Worm (Caenorhabditis elegans) whole organism, mixed stage, embryonic: Measurements from ENCODE around the gene sax-2.

Experiments used
- bed-3 ChIP-seq: fragments of 200-800 bp; sonication (Bioruptor generic); optimal IDR thresholded peaks from 3 replicates; lab custom pipeline; 2018; ENCODE audit warnings: mild to moderate bottlenecking, missing genetic modification characterization, moderate library complexity, missing compliant biosample characterization
- blmp-1 ChIP-seq: fragments of 150-350 bp; optimal IDR thresholded peaks from 2 replicates; lab custom pipeline; 2014; ENCODE audit warnings: missing biosample characterization, missing genetic modification characterization
- ceh-83 ChIP-seq: fragments of 200-800 bp; sonication (Bioruptor generic); optimal IDR thresholded peaks from 2 replicates; lab custom pipeline; 2018; ENCODE audit warnings: mild to moderate bottlenecking, missing genetic modification characterization, missing compliant biosample characterization
- ces-1 ChIP-seq: fragments of 150-350 bp; optimal IDR thresholded peaks from 2 replicates; lab custom pipeline; 2014; ENCODE audit warnings: missing biosample characterization, missing genetic modification reagents, missing genetic modification characterization
- drap-1 ChIP-seq: fragments of 200-800 bp; sonication (Bioruptor generic); optimal IDR thresholded peaks from 3 replicates; lab custom pipeline; 2018; ENCODE audit warnings: mild to moderate bottlenecking, missing genetic modification characterization, missing compliant biosample characterization
- elt-1 ChIP-seq: sonication (generic microtip); optimal IDR thresholded peaks from 2 replicates; lab custom pipeline; 2017; ENCODE audit warnings: missing genetic modification characterization, mild to moderate bottlenecking, missing compliant biosample characterization, antibody characterized with exemption, moderate library complexity, borderline replicate concordance; ENCODE audit not compliant: insufficient read depth
- elt-3 ChIP-seq: fragments of 150-350 bp; optimal IDR thresholded peaks from 2 replicates; lab custom pipeline; 2014; ENCODE audit warnings: missing biosample characterization, missing genetic modification characterization
- flh-1 ChIP-seq: fragments of 200-800 bp; sonication (Bioruptor generic); optimal IDR thresholded peaks from 2 replicates; lab custom pipeline; 2018; ENCODE audit warnings: mild to moderate bottlenecking, missing genetic modification characterization, moderate library complexity, missing compliant biosample characterization
- ham-2 ChIP-seq: fragments of 200-800 bp; sonication (Bioruptor generic); optimal IDR thresholded peaks from 2 replicates; lab custom pipeline; 2018; ENCODE audit warnings: mild to moderate bottlenecking, missing genetic modification characterization, missing compliant biosample characterization
- hlh-1 ChIP-seq: fragments of 150-350 bp; optimal IDR thresholded peaks from 2 replicates; lab custom pipeline; 2014; ENCODE audit warnings: missing biosample characterization, missing genetic modification reagents, missing genetic modification characterization
- lin-13 ChIP-seq: fragments of 150-350 bp; optimal IDR thresholded peaks from 2 replicates; lab custom pipeline; 2014; ENCODE audit warnings: missing biosample characterization, missing genetic modification characterization
- lin-32 ChIP-seq: fragments of 200-800 bp; sonication (Bioruptor generic); optimal IDR thresholded peaks from 2 replicates; lab custom pipeline; 2018; ENCODE audit warnings: mild to moderate bottlenecking, missing genetic modification characterization, missing compliant biosample characterization
- mab-5 ChIP-seq: fragments of 150-350 bp; optimal IDR thresholded peaks from 2 replicates; lab custom pipeline; 2014; ENCODE audit warnings: missing biosample characterization, missing genetic modification characterization
- mep-1 ChIP-seq: fragments of 150-350 bp; optimal IDR thresholded peaks from 2 replicates; lab custom pipeline; 2017; ENCODE audit warnings: missing biosample characterization, missing genetic modification reagents, missing genetic modification characterization, inconsistent platforms
- mls-2 ChIP-seq: sonication (generic microtip); optimal IDR thresholded peaks from 2 replicates; lab custom pipeline; 2016; ENCODE audit warnings: mild to moderate bottlenecking, missing genetic modification characterization, moderate library complexity, missing compliant biosample characterization
- nhr-12 ChIP-seq: fragments of 150-350 bp; optimal IDR thresholded peaks from 2 replicates; lab custom pipeline; 2014; ENCODE audit warnings: missing biosample characterization, missing genetic modification characterization
- sem-2 ChIP-seq: fragments of 200-800 bp; sonication (Bioruptor generic); optimal IDR thresholded peaks from 2 replicates; lab custom pipeline; 2018; ENCODE audit warnings: mild to moderate bottlenecking, missing genetic modification characterization, missing compliant biosample characterization
- tbx-8 ChIP-seq: fragments of 200-800 bp; sonication (Bioruptor generic); optimal IDR thresholded peaks from 2 replicates; lab custom pipeline; 2018; ENCODE audit warnings: mild to moderate bottlenecking, missing genetic modification characterization, moderate library complexity, missing compliant biosample characterization
- unc-120 ChIP-seq: sonication (generic microtip); optimal IDR thresholded peaks from 2 replicates; lab custom pipeline; 2017; ENCODE audit warnings: missing genetic modification characterization, missing compliant biosample characterization; ENCODE audit not compliant: poor library complexity, severe bottlenecking
- unc-39 ChIP-seq: fragments of 150-350 bp; optimal IDR thresholded peaks from 2 replicates; lab custom pipeline; 2014; ENCODE audit warnings: missing biosample characterization, missing genetic modification characterization
- unc-62 ChIP-seq: fragments of 150-350 bp; optimal IDR thresholded peaks from 2 replicates; lab custom pipeline; 2014; ENCODE audit warnings: missing biosample characterization, missing genetic modification reagents, missing genetic modification characterization
- zip-8 ChIP-seq: fragments of 150-350 bp; optimal IDR thresholded peaks from 2 replicates; lab custom pipeline; 2014; ENCODE audit warnings: missing biosample characterization, missing genetic modification characterization

sax-2 gene

ce11 chrIII:5172470-5172869, 63.0 kb downstream of the sax-2 start, which contains the start of gene K10D2.5 (continued):
- TF ChIP-seq ham-2 = peak; percentile 53

ce11 chrIII:5173139-5173538, 63.6 kb downstream of the sax-2 start, which contains the start of gene emb-1:
TSS of gene emb-1 (plus strand) at chrIII:5173439.
- TF ChIP-seq unc-39 (tag; lab: Kevin White, UChicago) (no peak), hlh-1 (tag; lab: Kevin White, UChicago) (no peak), flh-1 (no peak), ceh-83 (GFP tag; lab: Kevin White, UChicago) (no peak), drap-1 (GFP tag; lab: Kevin White, UChicago) (no peak), elt-1 (tag; lab: Kevin White, UChicago) (no peak), tbx-8 (GFP tag; lab: Kevin White, UChicago) (no peak), bed-3 (no peak), lin-32 (GFP tag; lab: Kevin White, UChicago) (no peak), mls-2 (no peak), lin-13 (tag; lab: Kevin White, UChicago) (no peak), ces-1 (GFP tag; lab: Kevin White, UChicago) (no peak)

DNA sequence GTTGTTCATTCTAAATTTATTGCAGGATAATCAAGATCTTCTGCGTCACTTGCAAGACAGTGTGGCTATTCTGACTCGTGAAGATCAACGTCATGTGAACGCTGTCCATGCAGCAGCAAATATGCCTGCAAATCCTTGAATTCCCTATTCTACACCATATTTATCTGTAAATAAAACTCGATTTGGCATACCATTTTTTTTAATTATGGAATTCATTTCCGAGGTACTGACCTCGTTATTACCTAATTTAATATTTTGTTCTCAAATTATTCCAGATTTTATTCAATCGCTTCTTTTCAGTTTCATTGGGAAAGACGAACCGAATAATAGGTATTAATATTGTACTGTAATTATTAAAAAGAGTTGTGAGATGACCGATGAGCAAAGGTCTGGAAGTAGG, 64.1 kb downstream of the sax-2 start, which contains the start of gene cid-1:
cid-1 (plus strand) TSS at position 301 of the 400 bp plus-strand sequence.
- TF ChIP-seq elt-1 (tag; lab: Kevin White, UChicago) (no peak), lin-13 (tag; lab: Kevin White, UChicago) (no peak), mab-5 (tag; lab: Kevin White, UChicago) (no peak), nhr-12 (tag; lab: Kevin White, UChicago) (no peak), mep-1 (tag; lab: Kevin White, UChicago) (no peak), unc-62 (GFP tag; lab: Kevin White, UChicago) (no peak), zip-8 (no peak), lin-32 (GFP tag; lab: Kevin White, UChicago) (no peak)

DNA sequence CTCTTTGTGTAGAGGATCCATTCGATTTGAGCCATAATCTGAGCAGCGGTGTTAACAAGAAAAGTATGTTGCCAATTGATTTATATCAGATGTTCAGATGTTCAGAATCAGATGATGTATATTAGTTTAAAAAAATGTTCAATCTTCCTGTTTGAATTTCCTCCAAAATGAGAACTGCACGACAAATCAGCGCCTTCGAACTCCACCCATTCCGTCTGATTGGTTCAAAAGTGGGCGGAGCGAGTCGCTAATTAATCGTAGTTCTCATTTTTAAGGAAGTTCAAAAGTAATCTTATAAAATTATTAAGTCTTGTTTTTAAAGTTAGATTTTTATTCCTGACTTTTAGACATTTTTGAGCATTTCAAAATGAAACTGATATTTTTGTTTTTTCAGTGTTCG, 69.7 kb downstream of the sax-2 start:
- TF ChIP-seq hlh-1 (tag; lab: Kevin White, UChicago) = no peak
- no peak for TF ChIP-seq elt-3 (tag; lab: Kevin White, UChicago)
- TF ChIP-seq mep-1 (tag; lab: Kevin White, UChicago) = no peak
- TF ChIP-seq blmp-1 (tag; lab: Kevin White, UChicago) = no peak
- TF ChIP-seq unc-120 = no peak
- no peak for TF ChIP-seq sem-2
